Worm (Caenorhabditis elegans) whole organism, midembryonic: Measurements from ENCODE around the gene F53B3.5.

Source experiments
- T22C8.4 ChIP-seq: fragments of 200-800 bp; sonication (Bioruptor generic); IDR thresholded peaks from 2 replicates; pipeline ENCODE4 v1.3.6; 2022; ENCODE audit warnings: missing genetic modification characterization, missing compliant biosample characterization
- cog-1 ChIP-seq: sonication (generic microtip); optimal IDR thresholded peaks from 2 replicates; lab custom pipeline; 2016; ENCODE audit warnings: missing genetic modification characterization, missing compliant biosample characterization
- flt-1 ChIP-seq: fragments of 200-800 bp; sonication (Bioruptor generic); IDR thresholded peaks from 2 replicates; pipeline ENCODE4 v1.3.6; 2022; ENCODE audit warnings: missing genetic modification characterization, missing compliant biosample characterization
- klf-2 ChIP-seq: fragments of 200-800 bp; sonication (Bioruptor generic); conservative IDR thresholded peaks from 2 replicates; pipeline ENCODE4 v1.3.6; 2022; ENCODE audit warnings: missing genetic modification reagents, missing genetic modification characterization, missing compliant biosample characterization
- med-1 ChIP-seq: sonication (generic microtip); optimal IDR thresholded peaks from 2 replicates; lab custom pipeline; 2017; ENCODE audit warnings: missing genetic modification characterization, mild to moderate bottlenecking, missing compliant biosample characterization, antibody characterized with exemption, missing genetic modification reagents; ENCODE audit not compliant: insufficient read depth
- ref-1 ChIP-seq: fragments of 200-800 bp; sonication (Bioruptor generic); conservative IDR thresholded peaks from 2 replicates; pipeline ENCODE4 v1.3.6; 2022; ENCODE audit warnings: missing genetic modification reagents, missing genetic modification characterization, missing compliant biosample characterization
- tab-1 ChIP-seq: fragments of 200-800 bp; sonication (Bioruptor generic); IDR thresholded peaks from 2 replicates; pipeline ENCODE4 v1.3.6; 2022; ENCODE audit warnings: missing genetic modification characterization, missing compliant biosample characterization
- ztf-23 ChIP-seq: fragments of 200-800 bp; sonication (Bioruptor generic); IDR thresholded peaks from 2 replicates; pipeline ENCODE4 v1.3.6; 2022; ENCODE audit warnings: missing genetic modification reagents, missing genetic modification characterization, missing compliant biosample characterization
- ztf-29 ChIP-seq: fragments of 200-800 bp; sonication (Bioruptor generic); IDR thresholded peaks from 2 replicates; pipeline ENCODE4 v1.3.6; 2022; ENCODE audit warnings: missing genetic modification reagents, missing genetic modification characterization, missing compliant biosample characterization

Gene F53B3.5

ce11 chrX:2838619-2839018 lies 40.8 kb downstream of the F53B3.5 start:
- TF ChIP-seq ref-1 (GFP tag; lab: Robert Waterston, UW) (no peak), ztf-29 (GFP tag; lab: Robert Waterston, UW) (no peak), flt-1 (no peak), ztf-23 (no peak)

- no peak for TF ChIP-seq ref-1 (GFP tag; lab: Robert Waterston, UW)
- TF ChIP-seq tab-1 (GFP tag; lab: Robert Waterston, UW): no peak
- TF ChIP-seq ztf-29 (GFP tag; lab: Robert Waterston, UW): no peak
- no peak for TF ChIP-seq T22C8.4 (GFP tag; lab: Robert Waterston, UW)
- no peak for TF ChIP-seq ztf-23
These were observed 41.9 kb downstream of the F53B3.5 start for ce11 chrX:2837477-2837876.

ce11 chrX:2836770-2837169 lies 42.6 kb downstream of the F53B3.5 start:
- TF ChIP-seq ref-1 (GFP tag; lab: Robert Waterston, UW) (no peak), cog-1 (tag; lab: Kevin White, UChicago) (no peak), T22C8.4 (GFP tag; lab: Robert Waterston, UW) (no peak), ztf-23 (no peak), klf-2 (no peak), med-1 (GFP tag; lab: Kevin White, UChicago) (no peak), flt-1 (no peak), tab-1 (GFP tag; lab: Robert Waterston, UW) (no peak)

- no peak for TF ChIP-seq ztf-29 (GFP tag; lab: Robert Waterston, UW)
- no peak for TF ChIP-seq med-1 (GFP tag; lab: Kevin White, UChicago)
- TF ChIP-seq flt-1: no peak
- no peak for TF ChIP-seq klf-2
- no peak for TF ChIP-seq ztf-23
- no peak for TF ChIP-seq ref-1 (GFP tag; lab: Robert Waterston, UW)
- TF ChIP-seq cog-1 (tag; lab: Kevin White, UChicago): no peak
- TF ChIP-seq T22C8.4 (GFP tag; lab: Robert Waterston, UW): no peak
- no peak for TF ChIP-seq tab-1 (GFP tag; lab: Robert Waterston, UW)
These were observed 51.6 kb downstream of the F53B3.5 start, which contains the start of gene ssr-2 for ce11 chrX:2827702-2828182. Gene ssr-2, minus strand, starts transcription at chrX:2827752.

- TF ChIP-seq cog-1 (tag; lab: Kevin White, UChicago) (no peak), flt-1 (no peak), klf-2 (no peak), ref-1 (GFP tag; lab: Robert Waterston, UW) (no peak), ztf-23 (no peak), med-1 (GFP tag; lab: Kevin White, UChicago) (no peak), tab-1 (GFP tag; lab: Robert Waterston, UW) (no peak), ztf-29 (GFP tag; lab: Robert Waterston, UW) (no peak), T22C8.4 (GFP tag; lab: Robert Waterston, UW) (no peak)
These were observed 53.0 kb downstream of the F53B3.5 start for ce11 chrX:2826337-2826736.
